Worm (Caenorhabditis elegans) whole organism, L4 larva: ENCODE data around the gene B0416.11.

Experiments
- ZK546.5 ChIP-seq, 2 experiments: sonication (generic microtip); optimal IDR thresholded peaks; 2 replicates each; lab custom pipeline; 2017; ENCODE audit warnings: missing biosample characterization in 2 of 2, missing genetic modification characterization in 2 of 2
- aly-2 ChIP-seq: sonication (generic microtip); optimal IDR thresholded peaks from 2 replicates; lab custom pipeline; 2018; ENCODE audit warnings: missing biosample characterization, missing genetic modification characterization
- ceh-20 ChIP-seq: fragments of 200-800 bp; sonication (Bioruptor generic); IDR thresholded peaks from 2 replicates; pipeline ENCODE4 v1.3.6; 2022; ENCODE audit warnings: missing genetic modification reagents, missing genetic modification characterization, missing compliant biosample characterization
- ceh-82 ChIP-seq: sonication (generic microtip); optimal IDR thresholded peaks from 2 replicates; lab custom pipeline; 2017; ENCODE audit warnings: missing biosample characterization, missing genetic modification characterization
- dpl-1 ChIP-seq: fragments of 150-350 bp; optimal IDR thresholded peaks from 2 replicates; lab custom pipeline; 2014; ENCODE audit warnings: missing biosample characterization, missing genetic modification reagents, missing genetic modification characterization
- fos-1 ChIP-seq: fragments of 150-350 bp; optimal IDR thresholded peaks from 2 replicates; lab custom pipeline; 2014; ENCODE audit warnings: missing biosample characterization, missing genetic modification characterization
- lsy-2 ChIP-seq, 2 experiments: fragments of 150-350 bp in 1 of 2; sonication (generic microtip) in 1 of 2; optimal IDR thresholded peaks; 2 replicates each; lab custom pipeline; 2014 to 2017; ENCODE audit warnings: missing biosample characterization in 2 of 2, missing genetic modification characterization in 2 of 2
- unc-39 ChIP-seq: sonication (generic microtip); optimal IDR thresholded peaks from 2 replicates; lab custom pipeline; 2017; ENCODE audit warnings: missing biosample characterization, missing genetic modification characterization
- ztf-7 ChIP-seq: fragments of 150-350 bp; optimal IDR thresholded peaks from 2 replicates; lab custom pipeline; 2014; ENCODE audit warnings: missing biosample characterization, missing genetic modification characterization

DNA sequence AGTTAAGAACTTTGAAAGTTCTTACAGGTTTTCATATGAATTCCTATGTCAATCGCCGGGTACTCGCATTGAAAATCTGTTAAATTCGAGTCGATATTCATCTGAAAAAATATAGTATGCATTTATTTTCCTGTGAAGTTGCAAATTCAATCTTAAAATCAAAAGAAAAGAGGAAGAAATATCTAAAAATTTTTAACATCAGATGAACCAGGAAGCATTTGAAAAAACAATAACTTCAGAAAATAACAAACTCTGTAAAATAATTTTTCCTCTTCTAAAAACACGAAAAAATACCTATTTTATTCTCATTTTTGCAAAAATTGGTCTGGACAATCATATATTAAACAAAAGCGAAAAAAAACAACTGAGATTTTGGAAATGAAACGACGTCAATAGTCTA is 36.2 kb upstream of the B0416.11 start, which contains the start of gene npr-7:
- TF ChIP-seq ceh-82 (tag; lab: Kevin White, UChicago) (no peak), unc-39 (no peak), dpl-1 (GFP tag; lab: Kevin White, UChicago) (no peak), aly-2 (tag; lab: Kevin White, UChicago) (no peak), ceh-20 (no peak), ztf-7 (no peak), fos-1 (tag; lab: Kevin White, UChicago) (no peak), lsy-2 (tag; optimal IDR thresholded peaks at IDR 0.05; lab: Kevin White, UChicago) (no peak), ZK546.5 (tag; optimal IDR thresholded peaks at IDR 0.05; lab: Kevin White, UChicago) (no peak)
